Fruit fly (Drosophila melanogaster) S2 (cell line): ENCODE measurements around the gene Cox17.

ENCODE experiments used
- CG8478 ChIP-seq: fragments of >200 bp; optimal IDR thresholded peaks from 2 replicates; lab custom pipeline; 2018
- CTCF ChIP-seq, 2 experiments: fragments of >200 bp; optimal IDR thresholded peaks; 2 replicates each; lab custom pipeline; 2018

dm6 chrX:15043700-15044225 lies 40.7 kb downstream of the Cox17 start, which contains the start of gene CG5541:
- no peak for TF ChIP-seq CG8478 (lab: Kevin White, UChicago)
- no peak for TF ChIP-seq CTCF (optimal IDR thresholded peaks at IDR 0.05; lab: Kevin White, UChicago)
